Worm (Caenorhabditis elegans) whole organism, mixed stage, embryonic: ENCODE results near the gene col-74.

ENCODE experiments used
- M03D4.4 ChIP-seq: sonication (generic microtip); optimal IDR thresholded peaks from 2 replicates; lab custom pipeline; 2017; ENCODE audit warnings: mild to moderate bottlenecking, missing genetic modification characterization, missing compliant biosample characterization
- bed-3 ChIP-seq: fragments of 200-800 bp; sonication (Bioruptor generic); optimal IDR thresholded peaks from 3 replicates; lab custom pipeline; 2018; ENCODE audit warnings: mild to moderate bottlenecking, missing genetic modification characterization, moderate library complexity, missing compliant biosample characterization
- blmp-1 ChIP-seq: fragments of 150-350 bp; optimal IDR thresholded peaks from 2 replicates; lab custom pipeline; 2014; ENCODE audit warnings: missing biosample characterization, missing genetic modification characterization
- ceh-39 ChIP-seq: fragments of 150-350 bp; optimal IDR thresholded peaks from 2 replicates; lab custom pipeline; 2014; ENCODE audit warnings: missing biosample characterization, missing genetic modification characterization
- ceh-43 ChIP-seq: fragments of 200-800 bp; sonication (Bioruptor generic); optimal IDR thresholded peaks from 2 replicates; lab custom pipeline; 2018; ENCODE audit warnings: mild to moderate bottlenecking, missing genetic modification characterization, moderate library complexity, missing compliant biosample characterization
- ceh-83 ChIP-seq: fragments of 200-800 bp; sonication (Bioruptor generic); optimal IDR thresholded peaks from 2 replicates; lab custom pipeline; 2018; ENCODE audit warnings: mild to moderate bottlenecking, missing genetic modification characterization, missing compliant biosample characterization
- ces-1 ChIP-seq: fragments of 150-350 bp; optimal IDR thresholded peaks from 2 replicates; lab custom pipeline; 2014; ENCODE audit warnings: missing biosample characterization, missing genetic modification reagents, missing genetic modification characterization
- drap-1 ChIP-seq: fragments of 200-800 bp; sonication (Bioruptor generic); optimal IDR thresholded peaks from 3 replicates; lab custom pipeline; 2018; ENCODE audit warnings: mild to moderate bottlenecking, missing genetic modification characterization, missing compliant biosample characterization
- elt-1 ChIP-seq: sonication (generic microtip); optimal IDR thresholded peaks from 2 replicates; lab custom pipeline; 2017; ENCODE audit warnings: missing genetic modification characterization, mild to moderate bottlenecking, missing compliant biosample characterization, antibody characterized with exemption, moderate library complexity, borderline replicate concordance; ENCODE audit not compliant: insufficient read depth
- elt-3 ChIP-seq: fragments of 150-350 bp; optimal IDR thresholded peaks from 2 replicates; lab custom pipeline; 2014; ENCODE audit warnings: missing biosample characterization, missing genetic modification characterization
- ham-2 ChIP-seq: fragments of 200-800 bp; sonication (Bioruptor generic); optimal IDR thresholded peaks from 2 replicates; lab custom pipeline; 2018; ENCODE audit warnings: mild to moderate bottlenecking, missing genetic modification characterization, missing compliant biosample characterization
- hlh-1 ChIP-seq: fragments of 150-350 bp; optimal IDR thresholded peaks from 2 replicates; lab custom pipeline; 2014; ENCODE audit warnings: missing biosample characterization, missing genetic modification reagents, missing genetic modification characterization
- lin-13 ChIP-seq: fragments of 150-350 bp; optimal IDR thresholded peaks from 2 replicates; lab custom pipeline; 2014; ENCODE audit warnings: missing biosample characterization, missing genetic modification characterization
- lin-32 ChIP-seq: fragments of 200-800 bp; sonication (Bioruptor generic); optimal IDR thresholded peaks from 2 replicates; lab custom pipeline; 2018; ENCODE audit warnings: mild to moderate bottlenecking, missing genetic modification characterization, missing compliant biosample characterization
- lsy-2 ChIP-seq: fragments of 150-350 bp; optimal IDR thresholded peaks from 2 replicates; lab custom pipeline; 2014; ENCODE audit warnings: missing biosample characterization, missing genetic modification characterization
- mab-5 ChIP-seq: fragments of 150-350 bp; optimal IDR thresholded peaks from 2 replicates; lab custom pipeline; 2014; ENCODE audit warnings: missing biosample characterization, missing genetic modification characterization
- mep-1 ChIP-seq: fragments of 150-350 bp; optimal IDR thresholded peaks from 2 replicates; lab custom pipeline; 2017; ENCODE audit warnings: missing biosample characterization, missing genetic modification reagents, missing genetic modification characterization, inconsistent platforms
- mls-2 ChIP-seq: sonication (generic microtip); optimal IDR thresholded peaks from 2 replicates; lab custom pipeline; 2016; ENCODE audit warnings: mild to moderate bottlenecking, missing genetic modification characterization, moderate library complexity, missing compliant biosample characterization
- nhr-12 ChIP-seq: fragments of 150-350 bp; optimal IDR thresholded peaks from 2 replicates; lab custom pipeline; 2014; ENCODE audit warnings: missing biosample characterization, missing genetic modification characterization
- nhr-2 ChIP-seq: fragments of 150-350 bp; optimal IDR thresholded peaks from 2 replicates; lab custom pipeline; 2014; ENCODE audit warnings: missing biosample characterization, missing genetic modification characterization
- nhr-237 ChIP-seq: fragments of 150-350 bp; optimal IDR thresholded peaks from 2 replicates; lab custom pipeline; 2014; ENCODE audit warnings: missing biosample characterization, missing genetic modification characterization
- nhr-28 ChIP-seq: fragments of 150-350 bp; optimal IDR thresholded peaks from 2 replicates; lab custom pipeline; 2014; ENCODE audit warnings: missing biosample characterization, missing genetic modification characterization
- nhr-76 ChIP-seq: sonication (generic microtip); optimal IDR thresholded peaks from 2 replicates; lab custom pipeline; 2017; ENCODE audit warnings: missing biosample characterization, missing genetic modification characterization
- pha-4 ChIP-seq: fragments of 150-350 bp; optimal IDR thresholded peaks from 2 replicates; lab custom pipeline; 2018; ENCODE audit warnings: missing biosample characterization, missing genetic modification reagents, missing genetic modification characterization
- sem-2 ChIP-seq: fragments of 200-800 bp; sonication (Bioruptor generic); optimal IDR thresholded peaks from 2 replicates; lab custom pipeline; 2018; ENCODE audit warnings: mild to moderate bottlenecking, missing genetic modification characterization, missing compliant biosample characterization
- snpc-4 ChIP-seq: fragments of 150-350 bp; optimal IDR thresholded peaks from 2 replicates; lab custom pipeline; 2014; ENCODE audit warnings: missing biosample characterization, missing genetic modification characterization
- tbx-8 ChIP-seq: fragments of 200-800 bp; sonication (Bioruptor generic); optimal IDR thresholded peaks from 2 replicates; lab custom pipeline; 2018; ENCODE audit warnings: mild to moderate bottlenecking, missing genetic modification characterization, moderate library complexity, missing compliant biosample characterization
- unc-120 ChIP-seq: sonication (generic microtip); optimal IDR thresholded peaks from 2 replicates; lab custom pipeline; 2017; ENCODE audit warnings: missing genetic modification characterization, missing compliant biosample characterization; ENCODE audit not compliant: poor library complexity, severe bottlenecking
- unc-39 ChIP-seq: fragments of 150-350 bp; optimal IDR thresholded peaks from 2 replicates; lab custom pipeline; 2014; ENCODE audit warnings: missing biosample characterization, missing genetic modification characterization
- zip-8 ChIP-seq: fragments of 150-350 bp; optimal IDR thresholded peaks from 2 replicates; lab custom pipeline; 2014; ENCODE audit warnings: missing biosample characterization, missing genetic modification characterization
- ztf-11 ChIP-seq: fragments of 150-350 bp; optimal IDR thresholded peaks from 2 replicates; lab custom pipeline; 2014; ENCODE audit warnings: missing biosample characterization, missing genetic modification characterization

col-74 gene

ce11 chrII:5799553-5799952 is 30.6 kb upstream of the col-74 start, which contains the start of gene K05F1.8:
Gene K05F1.8 (minus strand): TSS chrII:5799653.
- TF ChIP-seq tbx-8 (GFP tag; lab: Kevin White, UChicago) (no peak), M03D4.4 (tag; lab: Kevin White, UChicago) (no peak), mab-5 (tag; lab: Kevin White, UChicago) (no peak), pha-4 (tag; lab: Kevin White, UChicago) (no peak), bed-3 (GFP tag; lab: Kevin White, UChicago) (no peak), drap-1 (GFP tag; lab: Kevin White, UChicago) (no peak), lin-32 (GFP tag; lab: Kevin White, UChicago) (no peak), mep-1 (tag; lab: Kevin White, UChicago) (no peak), hlh-1 (tag; lab: Kevin White, UChicago) (no peak), elt-1 (no peak), snpc-4 (no peak), ceh-43 (GFP tag; lab: Kevin White, UChicago) (no peak), nhr-28 (tag; lab: Kevin White, UChicago) (no peak), elt-3 (no peak), blmp-1 (no peak), unc-120 (no peak), lin-13 (no peak)

ce11 chrII:5801075-5801474 is 29.1 kb upstream of the col-74 start, which contains the start of the genes K05F1.9 and K05F1.1:
Gene K05F1.9 (minus strand): TSS chrII:5801175.
Gene K05F1.1 (plus strand): TSS chrII:5801382.
- TF ChIP-seq nhr-237 = no peak
- TF ChIP-seq mab-5 (tag; lab: Kevin White, UChicago) = no peak
- TF ChIP-seq bed-3 (GFP tag; lab: Kevin White, UChicago) = no peak
- TF ChIP-seq nhr-76 (tag; lab: Kevin White, UChicago) = no peak
- TF ChIP-seq nhr-2 (tag; lab: Kevin White, UChicago) = no peak
- TF ChIP-seq unc-39 = no peak
- no peak for TF ChIP-seq nhr-28 (tag; lab: Kevin White, UChicago)
- TF ChIP-seq sem-2 (GFP tag; lab: Kevin White, UChicago) = no peak
- no peak for TF ChIP-seq ces-1 (GFP tag; lab: Kevin White, UChicago)
- TF ChIP-seq lsy-2 (tag; lab: Kevin White, UChicago) = no peak
- TF ChIP-seq unc-120 = no peak
- TF ChIP-seq mep-1 (tag; lab: Kevin White, UChicago) = no peak
- TF ChIP-seq nhr-12 (tag; lab: Kevin White, UChicago) = no peak
- no peak for TF ChIP-seq zip-8
- TF ChIP-seq ceh-83 (GFP tag; lab: Kevin White, UChicago) = no peak
- no peak for TF ChIP-seq elt-1
- TF ChIP-seq ztf-11 (tag; lab: Kevin White, UChicago) = no peak

- TF ChIP-seq ham-2 (GFP tag; lab: Kevin White, UChicago) (no peak), zip-8 (peak; percentile 63)
Measured at ce11 chrII:5804288-5804687, 25.9 kb upstream of the col-74 start.

- TF ChIP-seq mls-2 (tag; lab: Kevin White, UChicago) = no peak
- no peak for TF ChIP-seq ztf-11 (tag; lab: Kevin White, UChicago)
- no peak for TF ChIP-seq mep-1 (tag; lab: Kevin White, UChicago)
- TF ChIP-seq blmp-1 = no peak
Measured at ce11 chrII:5805303-5805702, 24.9 kb upstream of the col-74 start, which contains the start of gene K05F1.10. Gene K05F1.10 (minus strand): TSS chrII:5805473.

ce11 chrII:5806563-5806962 is 23.6 kb upstream of the col-74 start:
- TF ChIP-seq lin-13 (no peak), elt-1 (no peak), pha-4 (tag; lab: Kevin White, UChicago) (no peak), nhr-2 (tag; lab: Kevin White, UChicago) (no peak), blmp-1 (no peak), nhr-76 (tag; lab: Kevin White, UChicago) (no peak), M03D4.4 (tag; lab: Kevin White, UChicago) (no peak), mls-2 (tag; lab: Kevin White, UChicago) (no peak), ceh-39 (tag; lab: Kevin White, UChicago) (no peak), nhr-12 (tag; lab: Kevin White, UChicago) (no peak)

- TF ChIP-seq hlh-1 (tag; lab: Kevin White, UChicago) = no peak
Measured at ce11 chrII:5810230-5810629, 19.9 kb upstream of the col-74 start, which contains the start of the genes msp-64 and ZK1248.5. Gene msp-64 (minus strand): TSS chrII:5810330. Gene ZK1248.5 (plus strand): TSS chrII:5810514.
